Worm (Caenorhabditis elegans) whole organism, early embryonic: ENCODE results near the gene xol-1.

Experiments used
- ama-1 ChIP-seq: fragments of 150-350 bp; optimal IDR thresholded peaks from 2 replicates; lab custom pipeline; 2014
- ceh-13 ChIP-seq: fragments of 200-800 bp; sonication (Bioruptor generic); optimal IDR thresholded peaks from 2 replicates; lab custom pipeline; 2018; ENCODE audit warnings: mild to moderate bottlenecking, missing genetic modification characterization, missing compliant biosample characterization
- flt-1 ChIP-seq: fragments of 200-800 bp; sonication (Bioruptor generic); IDR thresholded peaks from 2 replicates; pipeline ENCODE4 v1.3.6; 2022; ENCODE audit warnings: missing genetic modification characterization, missing compliant biosample characterization
- hmbx-1 ChIP-seq: sonication (generic microtip); optimal IDR thresholded peaks from 2 replicates; lab custom pipeline; 2016; ENCODE audit warnings: mild to moderate bottlenecking, missing genetic modification characterization, missing compliant biosample characterization
- scrt-1 ChIP-seq: fragments of 200-800 bp; sonication (Bioruptor generic); IDR thresholded peaks from 2 replicates; pipeline ENCODE4 v1.3.6; 2022; ENCODE audit warnings: missing genetic modification characterization, missing compliant biosample characterization
- tbx-11 ChIP-seq: fragments of 200-800 bp; sonication (Bioruptor generic); IDR thresholded peaks from 2 replicates; pipeline ENCODE4 v1.3.6; 2022; ENCODE audit warnings: missing genetic modification characterization, missing compliant biosample characterization

DNA sequence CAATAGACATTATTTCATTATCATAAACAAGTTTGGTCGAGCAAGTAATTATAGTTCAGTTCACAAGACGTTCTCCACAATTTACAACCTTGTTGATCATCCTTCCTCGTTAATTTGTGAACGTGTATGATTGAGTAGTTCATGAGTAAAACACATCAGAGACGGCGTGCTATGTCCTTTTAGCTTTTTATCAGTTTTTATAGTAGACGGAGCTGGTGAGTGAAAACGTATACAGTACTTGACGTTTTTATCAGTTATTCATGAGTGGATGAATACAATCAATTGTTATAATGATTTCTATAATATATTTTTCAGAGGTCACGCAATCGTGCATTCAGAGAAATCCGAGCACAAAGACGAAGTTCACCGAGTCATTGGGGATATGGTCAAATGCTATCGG is 37.8 kb downstream of the xol-1 start:
- TF ChIP-seq ama-1 (lab: Kevin White, UChicago) (no peak), tbx-11 (no peak), scrt-1 (GFP tag; lab: Robert Waterston, UW) (no peak), hmbx-1 (tag; lab: Kevin White, UChicago) (no peak), ceh-13 (GFP tag; lab: Kevin White, UChicago) (no peak), flt-1 (no peak)
